Worm (Caenorhabditis elegans) whole organism, L4/young adult: ENCODE measurements around the gene asp-4.

ENCODE experiments used
- W03F9.2 ChIP-seq: fragments of 150-350 bp; optimal IDR thresholded peaks from 2 replicates; lab custom pipeline; 2014; ENCODE audit warnings: missing biosample characterization, missing genetic modification characterization
- dao-5 ChIP-seq: sonication (generic microtip); optimal IDR thresholded peaks from 2 replicates; lab custom pipeline; 2016; ENCODE audit warnings: missing genotype, missing genetic modification characterization, moderate library complexity, missing compliant biosample characterization
- him-1 ChIP-seq: sonication (generic microtip); optimal IDR thresholded peaks from 2 replicates; lab custom pipeline; 2016; ENCODE audit warnings: missing genotype, missing genetic modification reagents, missing genetic modification characterization, missing compliant biosample characterization

DNA sequence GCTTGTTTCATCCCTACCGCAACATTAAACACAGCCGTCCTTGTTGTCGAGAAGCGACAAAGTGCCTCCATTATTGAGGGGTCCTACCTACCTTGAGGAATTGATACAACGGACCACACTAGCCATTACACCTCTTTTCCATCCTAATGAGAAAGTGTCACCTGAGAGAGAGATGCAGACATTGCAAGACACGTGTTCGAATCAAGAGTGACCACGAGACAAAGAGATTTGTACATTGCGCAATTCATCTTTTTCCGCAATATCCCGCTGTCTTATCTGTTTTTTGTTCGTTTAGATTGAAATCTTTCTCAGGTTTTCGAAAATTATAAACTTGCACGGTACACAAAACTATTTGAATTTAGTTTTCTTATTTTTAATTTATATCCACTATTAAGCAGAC, 52.1 kb downstream of the asp-4 start:
- no peak for TF ChIP-seq him-1 (tag; lab: Kevin White, UChicago)
- no peak for TF ChIP-seq dao-5 (tag; lab: Kevin White, UChicago)
- TF ChIP-seq W03F9.2 (tag; lab: Kevin White, UChicago): no peak
